Fruit fly (Drosophila melanogaster) whole organism, prepupa: ENCODE data around the gene CG18130.
A peak's percentile ranks its signal among the peaks of the same experiment; 100 is the strongest.

Experiments
- CG10631 ChIP-seq: fragments of 200-800 bp; sonication (Bioruptor generic); optimal IDR thresholded peaks from 2 replicates; lab custom pipeline; 2016; ENCODE audit warnings: missing biosample characterization, missing genetic modification characterization
- CG11294 ChIP-seq: fragments of 200-800 bp; sonication (Bioruptor generic); IDR thresholded peaks from 2 replicates; pipeline ENCODE4 v1.3.6; 2022; ENCODE audit warnings: missing biosample characterization, missing genetic modification characterization
- CG3032 ChIP-seq: fragments of 200-800 bp; optimal IDR thresholded peaks from 2 replicates; lab custom pipeline; 2019; ENCODE audit warnings: missing biosample characterization, mild to moderate bottlenecking, missing genetic modification characterization, moderate library complexity
- CG31627 ChIP-seq: fragments of 200-800 bp; sonication (Bioruptor generic); optimal IDR thresholded peaks from 3 replicates; lab custom pipeline; 2016; ENCODE audit warnings: missing biosample characterization, missing genetic modification characterization
- CG4318 ChIP-seq: fragments of 200-800 bp; sonication (Bioruptor generic); optimal IDR thresholded peaks from 3 replicates; lab custom pipeline; 2017; ENCODE audit warnings: missing biosample characterization, mild to moderate bottlenecking, missing genetic modification characterization
- CG6808 ChIP-seq: fragments of 200-800 bp; sonication (Bioruptor generic); optimal IDR thresholded peaks from 3 replicates; lab custom pipeline; 2017; ENCODE audit warnings: missing biosample characterization, missing genetic modification characterization, mild to moderate bottlenecking, moderate library complexity, missing genetic modification reagents
- CG8632 ChIP-seq: fragments of 200-800 bp; sonication (Bioruptor generic); optimal IDR thresholded peaks from 3 replicates; lab custom pipeline; 2016; ENCODE audit warnings: missing biosample characterization, missing genetic modification characterization
- Eip78C ChIP-seq: fragments of 200-800 bp; sonication (Bioruptor generic); peaks from one replicate; lab custom pipeline; 2016; ENCODE audit warnings: missing biosample characterization, missing genetic modification characterization
- Gug ChIP-seq: fragments of 200-800 bp; sonication (Bioruptor generic); IDR thresholded peaks from 2 replicates; pipeline ENCODE4 v1.3.6; 2022; ENCODE audit warnings: missing biosample characterization, missing genetic modification characterization
- Hr38 ChIP-seq: sonication (Bioruptor generic); optimal IDR thresholded peaks from 2 replicates; lab custom pipeline; 2016; ENCODE audit warnings: missing biosample characterization, missing genetic modification characterization
- Hr39 ChIP-seq: fragments of 200-800 bp; sonication (Bioruptor generic); optimal IDR thresholded peaks from 2 replicates; lab custom pipeline; 2016; ENCODE audit warnings: missing biosample characterization, missing genetic modification characterization
- Lpt ChIP-seq: fragments of 200-800 bp; sonication (Bioruptor generic); optimal IDR thresholded peaks from 3 replicates; lab custom pipeline; 2016; ENCODE audit warnings: missing biosample characterization, missing genetic modification characterization
- Met ChIP-seq: fragments of 200-800 bp; sonication (Bioruptor generic); optimal IDR thresholded peaks from 3 replicates; lab custom pipeline; 2016; ENCODE audit warnings: missing biosample characterization, missing genetic modification characterization
- OdsH ChIP-seq: fragments of 200-800 bp; sonication (Bioruptor generic); optimal IDR thresholded peaks from 3 replicates; lab custom pipeline; 2016; ENCODE audit warnings: missing biosample characterization, missing genetic modification characterization
- Smox ChIP-seq: fragments of 200-800 bp; sonication (Bioruptor generic); optimal IDR thresholded peaks from 3 replicates; lab custom pipeline; 2016; ENCODE audit warnings: missing biosample characterization, missing genetic modification characterization
- fkh ChIP-seq: fragments of 200-800 bp; sonication (Bioruptor generic); optimal IDR thresholded peaks from 3 replicates; lab custom pipeline; 2017; ENCODE audit warnings: missing biosample characterization, mild to moderate bottlenecking, missing genetic modification characterization, moderate library complexity
- pdm3 ChIP-seq: fragments of 200-800 bp; sonication (Bioruptor generic); optimal IDR thresholded peaks from 3 replicates; lab custom pipeline; 2016; ENCODE audit warnings: missing biosample characterization, missing genetic modification characterization
- salr ChIP-seq, 2 experiments: fragments of 200-800 bp; sonication (Bioruptor generic); optimal IDR thresholded peaks; 3 replicates each; lab custom pipeline; 2016 to 2018; ENCODE audit warnings: missing biosample characterization in 2 of 2, missing genetic modification characterization in 2 of 2, mild to moderate bottlenecking in 1 of 2
- svp ChIP-seq: fragments of 200-800 bp; sonication (Bioruptor generic); peaks from one replicate; lab custom pipeline; 2016; ENCODE audit warnings: missing biosample characterization, missing genetic modification characterization

CG18130 gene

DNA sequence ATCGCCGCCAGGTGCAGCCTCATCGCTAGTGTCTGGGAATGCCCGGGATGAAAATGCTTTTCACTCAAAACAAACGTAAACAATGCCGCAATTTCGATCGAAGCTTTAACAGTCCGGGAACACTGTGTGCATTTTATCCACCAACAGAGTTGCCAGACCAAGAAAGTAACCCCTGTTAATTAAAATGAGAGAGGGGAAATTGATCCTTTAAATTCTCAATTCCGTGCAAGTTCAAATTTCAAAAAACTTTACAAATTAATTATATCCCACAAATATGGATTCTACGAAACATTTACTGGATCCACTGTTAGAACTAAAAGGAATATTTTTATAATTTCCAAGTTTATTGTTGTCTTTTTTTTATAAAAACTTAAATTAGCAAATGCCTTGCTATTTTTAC, 4.9 kb downstream of the CG18130 start, which contains the start of gene gd:
Gene gd (minus strand): TSS at position 101 of the 400 bp plus-strand sequence.
- no peak for TF ChIP-seq CG3032
- no peak for TF ChIP-seq Met
- TF ChIP-seq CG31627 (GFP tag; lab: Kevin White, UChicago) = no peak
- no peak for TF ChIP-seq Hr38 (GFP tag; lab: Kevin White, UChicago)
- no peak for TF ChIP-seq Lpt (GFP tag; lab: Kevin White, UChicago)
- TF ChIP-seq salr (GFP tag; optimal IDR thresholded peaks at IDR 0.05; lab: Kevin White, UChicago) = no peak
- TF ChIP-seq CG10631 (GFP tag; lab: Kevin White, UChicago) = no peak
- TF ChIP-seq OdsH (GFP tag; lab: Kevin White, UChicago) = no peak
- TF ChIP-seq Gug (GFP tag; lab: Robert Waterston, UW) = no peak
- no peak for TF ChIP-seq Eip78C (GFP tag; lab: Kevin White, UChicago)
- TF ChIP-seq pdm3 (GFP tag; lab: Kevin White, UChicago) = no peak

DNA sequence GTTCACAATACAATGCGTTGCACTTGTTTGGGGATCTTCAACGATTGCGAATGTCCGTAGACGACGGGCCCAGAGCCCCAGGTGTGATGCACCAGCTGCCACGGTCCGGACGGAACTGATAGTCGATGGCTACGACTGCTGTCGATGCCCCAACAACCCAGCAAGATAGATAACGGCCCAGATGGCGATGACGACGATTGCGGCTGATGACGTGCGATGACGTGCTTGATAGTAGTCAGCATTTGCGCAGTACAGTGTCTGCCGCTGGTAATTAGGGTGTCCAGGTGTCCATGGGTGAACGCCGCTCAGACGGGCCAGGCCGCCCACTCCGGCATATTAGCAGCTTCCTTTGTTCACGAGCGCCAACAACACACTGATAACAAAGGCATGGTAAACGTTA, 7.6 kb downstream of the CG18130 start, which contains the start of gene cac:
Gene cac (minus strand): TSS at position 101 of the 400 bp plus-strand sequence.
- no peak for TF ChIP-seq CG4318 (GFP tag; lab: Kevin White, UChicago)
- no peak for TF ChIP-seq CG8632 (GFP tag; lab: Kevin White, UChicago)
- TF ChIP-seq CG31627 (GFP tag; lab: Kevin White, UChicago) = no peak
- peak; percentile 36 for TF ChIP-seq svp
- no peak for TF ChIP-seq CG11294 (GFP tag; lab: Robert Waterston, UW)
- TF ChIP-seq CG6808 (GFP tag; lab: Kevin White, UChicago) = no peak
- no peak for TF ChIP-seq CG3032

DNA sequence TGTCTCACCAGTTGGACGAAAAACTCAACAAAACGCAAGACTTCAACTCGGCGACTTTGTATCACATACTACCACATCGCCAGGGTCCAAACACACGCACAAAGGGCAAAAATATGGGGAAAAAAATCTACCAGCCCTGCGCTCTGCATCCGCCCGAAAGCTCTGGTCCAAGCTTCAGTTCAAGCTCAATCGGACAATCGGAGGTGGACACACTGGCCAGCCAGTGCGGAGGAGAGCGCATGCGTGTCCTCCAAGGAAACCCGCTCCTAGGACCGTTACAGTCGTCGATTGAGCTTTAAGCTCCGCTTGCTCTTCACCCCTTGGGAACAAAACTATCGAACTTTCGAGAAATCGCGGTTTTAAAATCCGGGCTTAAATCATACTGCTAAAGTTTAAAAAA, 8.7 kb downstream of the CG18130 start:
- no peak for TF ChIP-seq fkh (GFP tag; lab: Kevin White, UChicago)
- no peak for TF ChIP-seq OdsH (GFP tag; lab: Kevin White, UChicago)
- no peak for TF ChIP-seq Smox (GFP tag; lab: Kevin White, UChicago)
- no peak for TF ChIP-seq Hr39 (GFP tag; lab: Kevin White, UChicago)
